Fruit fly (Drosophila melanogaster) whole organism, embryonic: ENCODE measurements around the gene Nf-YA.

Experiments
- Aef1 ChIP-seq: fragments of 200-800 bp; sonication (Bioruptor generic); IDR thresholded peaks from 3 replicates; pipeline ENCODE4 v1.3.6; 2022; ENCODE audit warnings: missing biosample characterization, missing genetic modification characterization
- Bdp1 ChIP-seq: fragments of 200-800 bp; sonication (Bioruptor generic); optimal IDR thresholded peaks from 3 replicates; lab custom pipeline; 2016; ENCODE audit warnings: missing biosample characterization, missing genetic modification characterization
- Bteb2 ChIP-seq: fragments of 200-800 bp; sonication (Bioruptor generic); optimal IDR thresholded peaks from 2 replicates; lab custom pipeline; 2016; ENCODE audit warnings: missing biosample characterization, missing genetic modification characterization
- CG1024 ChIP-seq: fragments of 200-800 bp; sonication (Bioruptor generic); IDR thresholded peaks from 2 replicates; pipeline ENCODE4 v1.3.6; 2022; ENCODE audit warnings: missing biosample characterization, missing genetic modification characterization
- CG11093 ChIP-seq: fragments of 200-800 bp; sonication (Bioruptor generic); IDR thresholded peaks from 3 replicates; pipeline ENCODE4 v1.3.6; 2022; ENCODE audit warnings: missing biosample characterization, missing genetic modification characterization
- CG11247 ChIP-seq: fragments of 200-800 bp; sonication (Bioruptor generic); IDR thresholded peaks from 2 replicates; pipeline ENCODE4 v1.3.6; 2022; ENCODE audit warnings: missing biosample characterization, missing genetic modification characterization
- CG13624 ChIP-seq: fragments of 200-800 bp; sonication (Bioruptor generic); optimal IDR thresholded peaks from 2 replicates; lab custom pipeline; 2016; ENCODE audit warnings: missing biosample characterization, missing genetic modification characterization
- CG14014 ChIP-seq: fragments of 200-800 bp; sonication (Bioruptor generic); IDR thresholded peaks from 2 replicates; pipeline ENCODE4 v1.3.6; 2022; ENCODE audit warnings: missing biosample characterization, missing genetic modification characterization
- CG15479 ChIP-seq: fragments of 200-800 bp; sonication (Bioruptor generic); optimal IDR thresholded peaks from 3 replicates; lab custom pipeline; 2019; ENCODE audit warnings: missing biosample characterization, mild to moderate bottlenecking, missing genetic modification characterization, moderate library complexity
- CG16863 ChIP-seq: fragments of 200-800 bp; sonication (Bioruptor generic); optimal IDR thresholded peaks from 3 replicates; lab custom pipeline; 2016; ENCODE audit warnings: missing biosample characterization, missing genetic modification characterization
- CG17385 ChIP-seq: fragments of 200-800 bp; sonication (Bioruptor generic); optimal IDR thresholded peaks from 3 replicates; lab custom pipeline; 2018; ENCODE audit warnings: missing biosample characterization, mild to moderate bottlenecking, missing genetic modification characterization
- CG31224 ChIP-seq: fragments of 200-800 bp; sonication (Bioruptor generic); IDR thresholded peaks from 2 replicates; pipeline ENCODE4 v1.3.6; 2022; ENCODE audit warnings: missing biosample characterization, missing genetic modification characterization
- CG3847 ChIP-seq: fragments of 200-800 bp; sonication (Bioruptor generic); IDR thresholded peaks from 2 replicates; pipeline ENCODE4 v1.3.6; 2022; ENCODE audit warnings: missing biosample characterization, missing genetic modification characterization
- CG7271 ChIP-seq: fragments of 200-800 bp; sonication (Bioruptor generic); optimal IDR thresholded peaks from 2 replicates; lab custom pipeline; 2018; ENCODE audit warnings: missing biosample characterization, mild to moderate bottlenecking, missing genetic modification characterization, moderate library complexity
- CG7372 ChIP-seq: fragments of 200-800 bp; sonication (Bioruptor generic); IDR thresholded peaks from 2 replicates; pipeline ENCODE4 v1.3.6; 2022; ENCODE audit warnings: missing biosample characterization, missing genetic modification characterization
- CG8359 ChIP-seq: fragments of 200-800 bp; sonication (Bioruptor generic); optimal IDR thresholded peaks from 2 replicates; lab custom pipeline; 2017; ENCODE audit warnings: missing biosample characterization, mild to moderate bottlenecking, missing genetic modification characterization, borderline replicate concordance
- CG8478 ChIP-seq: fragments of >200 bp; optimal IDR thresholded peaks from 2 replicates; lab custom pipeline; 2018
- CG9215 ChIP-seq: fragments of 200-800 bp; sonication (Bioruptor generic); IDR thresholded peaks from 2 replicates; pipeline ENCODE4 v1.3.6; 2022; ENCODE audit warnings: missing biosample characterization, missing genetic modification characterization
- CG9437 ChIP-seq: fragments of 200-800 bp; sonication (Bioruptor generic); optimal IDR thresholded peaks from 2 replicates; lab custom pipeline; 2018; ENCODE audit warnings: missing biosample characterization, mild to moderate bottlenecking, missing genetic modification characterization
- D ChIP-seq, 2 experiments: fragments of 200-800 bp in 1 of 2; fragments of >200 bp in 1 of 2; sonication (Bioruptor generic) in 1 of 2; optimal IDR thresholded peaks; 2 replicates in 1 of 2; 3 replicates in 1 of 2; lab custom pipeline; 2017; ENCODE audit warnings: mild to moderate bottlenecking in 1 of 2, missing biosample characterization in 1 of 2, missing genetic modification characterization in 1 of 2, missing genetic modification reagents in 1 of 2
- D19A ChIP-seq: fragments of 200-800 bp; optimal IDR thresholded peaks from 3 replicates; lab custom pipeline; 2019; ENCODE audit warnings: missing biosample characterization, mild to moderate bottlenecking, missing genetic modification characterization, moderate library complexity
- Dip3 ChIP-seq: fragments of 200-800 bp; sonication (Bioruptor generic); optimal IDR thresholded peaks from 3 replicates; lab custom pipeline; 2016; ENCODE audit warnings: missing biosample characterization, missing genetic modification characterization
- Doc2 ChIP-seq: fragments of 200-800 bp; sonication (Bioruptor generic); IDR thresholded peaks from 2 replicates; pipeline ENCODE4 v1.3.6; 2022; ENCODE audit warnings: missing biosample characterization, missing genetic modification characterization
- Drgx ChIP-seq: fragments of 200-800 bp; sonication (Bioruptor generic); IDR thresholded peaks from 2 replicates; pipeline ENCODE4 v1.3.6; 2022; ENCODE audit warnings: missing biosample characterization, missing genetic modification characterization
- HHEX ChIP-seq: fragments of 200-800 bp; sonication (Bioruptor generic); optimal IDR thresholded peaks from 3 replicates; lab custom pipeline; 2017; ENCODE audit warnings: missing biosample characterization, mild to moderate bottlenecking, missing genetic modification characterization, missing genetic modification reagents
- HLH3B ChIP-seq: fragments of 200-800 bp; sonication (Bioruptor generic); IDR thresholded peaks from 2 replicates; pipeline ENCODE4 v1.3.6; 2022; ENCODE audit warnings: missing biosample characterization, missing genetic modification characterization
- Kr ChIP-seq: fragments of 200-800 bp; sonication (Bioruptor generic); optimal IDR thresholded peaks from 2 replicates; lab custom pipeline; 2017; ENCODE audit warnings: missing biosample characterization, mild to moderate bottlenecking, missing genetic modification characterization
- MESR4 ChIP-seq: fragments of 200-800 bp; sonication (Bioruptor generic); optimal IDR thresholded peaks from 2 replicates; lab custom pipeline; 2018; ENCODE audit warnings: missing biosample characterization, mild to moderate bottlenecking, missing genetic modification characterization, moderate library complexity
- Mes4 ChIP-seq: fragments of 200-800 bp; sonication (Bioruptor generic); optimal IDR thresholded peaks from 2 replicates; lab custom pipeline; 2016; ENCODE audit warnings: missing biosample characterization, missing genetic modification characterization
- Nf-YB ChIP-seq: fragments of 200-800 bp; sonication (Bioruptor generic); optimal IDR thresholded peaks from 3 replicates; lab custom pipeline; 2019; ENCODE audit warnings: missing biosample characterization, mild to moderate bottlenecking, missing genetic modification characterization, moderate library complexity
- PHDP ChIP-seq: fragments of 200-800 bp; sonication (Bioruptor generic); optimal IDR thresholded peaks from 3 replicates; lab custom pipeline; 2018; ENCODE audit warnings: missing biosample characterization, mild to moderate bottlenecking, missing genetic modification characterization, moderate library complexity
- ac ChIP-seq: fragments of 200-800 bp; sonication (Bioruptor generic); optimal IDR thresholded peaks from 3 replicates; lab custom pipeline; 2017; ENCODE audit warnings: missing biosample characterization, mild to moderate bottlenecking, missing genetic modification characterization
- ap ChIP-seq: fragments of 200-800 bp; sonication (Bioruptor generic); IDR thresholded peaks from 2 replicates; pipeline ENCODE4 v1.3.6; 2022; ENCODE audit warnings: missing biosample characterization, missing genetic modification characterization
- crc ChIP-seq: fragments of 200-800 bp; sonication (Bioruptor generic); optimal IDR thresholded peaks from 2 replicates; lab custom pipeline; 2016; ENCODE audit warnings: missing biosample characterization, missing genetic modification characterization
- dm ChIP-seq: fragments of 200-800 bp; sonication (Bioruptor generic); optimal IDR thresholded peaks from 3 replicates; lab custom pipeline; 2016; ENCODE audit warnings: missing biosample characterization, missing genetic modification characterization
- dysf ChIP-seq: fragments of 200-800 bp; sonication (Bioruptor generic); IDR thresholded peaks from 3 replicates; pipeline ENCODE4 v1.3.6; 2022; ENCODE audit warnings: missing biosample characterization, missing genetic modification characterization
- gce ChIP-seq: fragments of 200-800 bp; sonication (Bioruptor generic); IDR thresholded peaks from 3 replicates; pipeline ENCODE4 v1.3.6; 2022; ENCODE audit warnings: missing biosample characterization, missing genetic modification characterization
- inv ChIP-seq: fragments of 200-800 bp; sonication (Bioruptor generic); IDR thresholded peaks from 2 replicates; pipeline ENCODE4 v1.3.6; 2022; ENCODE audit warnings: missing biosample characterization, missing genetic modification characterization; ENCODE audit not compliant: partially characterized antibody
- lola ChIP-seq, 3 experiments: fragments of >200 bp in 2 of 3; fragments of 200-800 bp in 1 of 3; sonication (Bioruptor generic) in 1 of 3; optimal IDR thresholded peaks; 2 replicates each; lab custom pipeline; 2017 to 2019; ENCODE audit warnings: missing biosample characterization in 3 of 3, missing genetic modification characterization in 3 of 3, mild to moderate bottlenecking in 1 of 3, moderate library complexity in 1 of 3
- lov ChIP-seq, 2 experiments: fragments of 200-800 bp in 1 of 2; fragments of >200 bp in 1 of 2; sonication (Bioruptor generic) in 1 of 2; IDR thresholded peaks in 1 of 2; optimal IDR thresholded peaks in 1 of 2; 2 replicates in 1 of 2; 3 replicates in 1 of 2; pipeline versions ENCODE4 v1.3.6 to Lab custom; 2017 to 2022; ENCODE audit warnings: missing biosample characterization in 1 of 2, missing genetic modification characterization in 1 of 2
- phol ChIP-seq: fragments of 200-800 bp; sonication (Bioruptor generic); optimal IDR thresholded peaks from 3 replicates; lab custom pipeline; 2018; ENCODE audit warnings: missing biosample characterization, mild to moderate bottlenecking, missing genetic modification characterization, moderate library complexity
- pros ChIP-seq: fragments of 200-800 bp; sonication (Bioruptor generic); optimal IDR thresholded peaks from 3 replicates; lab custom pipeline; 2019; ENCODE audit warnings: missing biosample characterization, mild to moderate bottlenecking, missing genetic modification characterization, moderate library complexity
- ro ChIP-seq: fragments of 200-800 bp; sonication (Bioruptor generic); IDR thresholded peaks from 2 replicates; pipeline ENCODE4 v1.3.6; 2022; ENCODE audit warnings: missing biosample characterization, missing genetic modification characterization
- sc ChIP-seq, 3 experiments: fragments of >200 bp in 2 of 3; fragments of 200-800 bp in 1 of 3; sonication (Bioruptor generic) in 1 of 3; optimal IDR thresholded peaks; 2 replicates in 2 of 3; 3 replicates in 1 of 3; lab custom pipeline; 2017; ENCODE audit warnings: mild to moderate bottlenecking in 1 of 3, missing biosample characterization in 1 of 3, missing genetic modification characterization in 1 of 3, missing genetic modification reagents in 1 of 3
- trh ChIP-seq: fragments of 200-800 bp; sonication (Bioruptor generic); optimal IDR thresholded peaks from 2 replicates; lab custom pipeline; 2016; ENCODE audit warnings: missing biosample characterization, missing genetic modification characterization
- twi ChIP-seq: fragments of 200-800 bp; optimal IDR thresholded peaks from 2 replicates; lab custom pipeline; 2019; ENCODE audit warnings: missing biosample characterization, mild to moderate bottlenecking, missing genetic modification characterization, moderate library complexity
- wdn ChIP-seq: fragments of 200-800 bp; sonication (Bioruptor generic); IDR thresholded peaks from 2 replicates; pipeline ENCODE4 v1.3.6; 2022; ENCODE audit warnings: missing biosample characterization, missing genetic modification characterization
- zen ChIP-seq: fragments of 200-800 bp; sonication (Bioruptor generic); optimal IDR thresholded peaks from 3 replicates; lab custom pipeline; 2018; ENCODE audit warnings: missing biosample characterization, mild to moderate bottlenecking, missing genetic modification characterization, moderate library complexity

The Nf-YA gene

dm6 chr3L:9441907-9442479, at the start of gene Nf-YA, which contains the start of gene Bet3 (continued):
- TF ChIP-seq Dip3 (peak; percentile 60), CG9215 (peak; percentile 38; the same call in 1 of the 2 replicates), ap (GFP tag; lab: Robert Waterston, UW) (no peak), CG3847 (GFP tag; lab: Robert Waterston, UW) (peak; percentile 73), ro (GFP tag; lab: Robert Waterston, UW) (no peak), wdn (peak; percentile 26; the same call in 1 of the 2 replicates), CG16863 (GFP tag; lab: Kevin White, UChicago) (no peak), dysf (GFP tag; lab: Robert Waterston, UW) (peak; percentile 31; the same call in 1 of the 3 replicates), D19A (tag; lab: Kevin White, UChicago) (peak; percentile 20), inv (peak; percentile 79), Aef1 (GFP tag; lab: Robert Waterston, UW) (peak; percentile 50; the same call in 1 of the 3 replicates), lov (optimal IDR thresholded peaks at IDR 0.05; lab: Kevin White, UChicago) (no peak), lov (GFP tag; IDR thresholded peaks at IDR 0.05; lab: Robert Waterston, UW) (0 out of 3 replicates have a peak, but pooled peaks have one; percentile 24), trh (GFP tag; lab: Kevin White, UChicago) (no peak)

dm6 chr3L:9491331-9491730, 49.3 kb upstream of the Nf-YA start:
- TF ChIP-seq HHEX (GFP tag; lab: Kevin White, UChicago), result no peak
- TF ChIP-seq lola (GFP tag; optimal IDR thresholded peaks at IDR 0.05; lab: Kevin White, UChicago), result no peak
- peak; percentile 89 for TF ChIP-seq twi (tag; lab: Kevin White, UChicago)
- no peak for TF ChIP-seq HLH3B (GFP tag; lab: Robert Waterston, UW)
- no peak for TF ChIP-seq CG11247
- TF ChIP-seq Bdp1 (GFP tag; lab: Kevin White, UChicago), result no peak
- TF ChIP-seq PHDP (tag; lab: Kevin White, UChicago), result no peak
- TF ChIP-seq Mes4, result no peak
- no peak for TF ChIP-seq Doc2 (GFP tag; lab: Robert Waterston, UW)
- TF ChIP-seq CG13624 (GFP tag; lab: Kevin White, UChicago), result no peak
- TF ChIP-seq gce, result no peak
- no peak for TF ChIP-seq Drgx (GFP tag; lab: Robert Waterston, UW)
- TF ChIP-seq CG31224 (GFP tag; lab: Robert Waterston, UW), result no peak
- TF ChIP-seq Kr (GFP tag; lab: Kevin White, UChicago), result peak; percentile 69
- TF ChIP-seq CG9437, result no peak
- TF ChIP-seq crc (GFP tag; lab: Kevin White, UChicago), result no peak
- TF ChIP-seq zen, result peak; percentile 67
- no peak for TF ChIP-seq Bteb2 (GFP tag; lab: Kevin White, UChicago)
- peak; percentile 55 for TF ChIP-seq pros
- TF ChIP-seq dm (GFP tag; lab: Kevin White, UChicago), result no peak
- no peak for TF ChIP-seq CG8478
- TF ChIP-seq CG7372 (GFP tag; lab: Robert Waterston, UW), result no peak
- TF ChIP-seq D (optimal IDR thresholded peaks at IDR 0.05; lab: Kevin White, UChicago), result peak; percentile 7
- no peak for TF ChIP-seq D (GFP tag; optimal IDR thresholded peaks at IDR 0.05; lab: Kevin White, UChicago)
- TF ChIP-seq Nf-YB (GFP tag; lab: Kevin White, UChicago), result no peak
- TF ChIP-seq ac (GFP tag; lab: Kevin White, UChicago), result no peak
- no peak for TF ChIP-seq CG8359 (GFP tag; lab: Kevin White, UChicago)
- TF ChIP-seq CG11093 (GFP tag; lab: Robert Waterston, UW), result no peak
- TF ChIP-seq CG7271 (tag; lab: Kevin White, UChicago), result no peak
- TF ChIP-seq MESR4 (GFP tag; lab: Kevin White, UChicago), result no peak
- TF ChIP-seq CG17385 (GFP tag; lab: Kevin White, UChicago), result no peak
- no peak for TF ChIP-seq CG14014 (GFP tag; lab: Robert Waterston, UW)
- no peak for TF ChIP-seq CG1024 (GFP tag; lab: Robert Waterston, UW)
- no peak for TF ChIP-seq sc (optimal IDR thresholded peaks at IDR 0.05; lab: Kevin White, UChicago)
- TF ChIP-seq sc (GFP tag; optimal IDR thresholded peaks at IDR 0.05; lab: Kevin White, UChicago), result no peak
- no peak for TF ChIP-seq phol (tag; lab: Kevin White, UChicago)
- peak; percentile 57 for TF ChIP-seq CG15479 (GFP tag; lab: Kevin White, UChicago)
